Fruit fly (Drosophila melanogaster) whole organism, embryonic: Measurements from ENCODE around the gene sip3.
A peak's percentile ranks its signal among the peaks of the same experiment; 100 is the strongest.

Experiments
- CG10321 ChIP-seq: fragments of 200-800 bp; sonication (Bioruptor generic); IDR thresholded peaks from 2 replicates; pipeline ENCODE4 v1.3.6; 2022; ENCODE audit warnings: missing biosample characterization, missing genetic modification characterization
- CG10654 ChIP-seq: fragments of 200-800 bp; sonication (Bioruptor generic); optimal IDR thresholded peaks from 2 replicates; lab custom pipeline; 2016; ENCODE audit warnings: missing biosample characterization, missing genetic modification characterization
- CG11504 ChIP-seq: fragments of 200-800 bp; sonication (Bioruptor generic); optimal IDR thresholded peaks from 3 replicates; lab custom pipeline; 2019; ENCODE audit warnings: missing biosample characterization, mild to moderate bottlenecking, missing genetic modification characterization, moderate library complexity
- CG12659 ChIP-seq: fragments of 200-800 bp; sonication (Bioruptor generic); optimal IDR thresholded peaks from 3 replicates; lab custom pipeline; 2017; ENCODE audit warnings: mild to moderate bottlenecking, missing biosample characterization, missing genetic modification reagents, missing genetic modification characterization
- CG17186 ChIP-seq: fragments of 200-800 bp; sonication (Bioruptor generic); optimal IDR thresholded peaks from 3 replicates; lab custom pipeline; 2017; ENCODE audit warnings: missing biosample characterization, missing genetic modification reagents, missing genetic modification characterization
- CG2116 ChIP-seq: fragments of 200-800 bp; sonication (Bioruptor generic); optimal IDR thresholded peaks from 3 replicates; lab custom pipeline; 2018; ENCODE audit warnings: missing biosample characterization, mild to moderate bottlenecking, missing genetic modification characterization
- CG3726 ChIP-seq: fragments of 200-800 bp; sonication (Bioruptor generic); IDR thresholded peaks from 3 replicates; pipeline ENCODE4, ENCODE4 v1.3.6; 2022; ENCODE audit warnings: missing biosample characterization, missing genetic modification characterization
- CG4707 ChIP-seq: fragments of 200-800 bp; sonication (Bioruptor generic); optimal IDR thresholded peaks from 2 replicates; lab custom pipeline; 2018; ENCODE audit warnings: missing biosample characterization, mild to moderate bottlenecking, missing genetic modification characterization, moderate library complexity
- CG5180 ChIP-seq: fragments of 200-800 bp; sonication (Bioruptor generic); optimal IDR thresholded peaks from 3 replicates; lab custom pipeline; 2017; ENCODE audit warnings: missing biosample characterization, missing genetic modification characterization, mild to moderate bottlenecking, moderate library complexity, missing genetic modification reagents
- CG5953 ChIP-seq: fragments of 200-800 bp; sonication (Bioruptor generic); IDR thresholded peaks from 2 replicates; pipeline ENCODE4 v1.3.6; 2022; ENCODE audit warnings: missing biosample characterization, missing genetic modification characterization
- CG7271 ChIP-seq: fragments of 200-800 bp; sonication (Bioruptor generic); optimal IDR thresholded peaks from 2 replicates; lab custom pipeline; 2018; ENCODE audit warnings: missing biosample characterization, mild to moderate bottlenecking, missing genetic modification characterization, moderate library complexity
- CG9437 ChIP-seq: fragments of 200-800 bp; sonication (Bioruptor generic); optimal IDR thresholded peaks from 2 replicates; lab custom pipeline; 2018; ENCODE audit warnings: missing biosample characterization, mild to moderate bottlenecking, missing genetic modification characterization
- Dip2 ChIP-seq: fragments of 200-800 bp; sonication (Bioruptor generic); IDR thresholded peaks from 2 replicates; pipeline ENCODE4 v1.3.6; 2022; ENCODE audit warnings: missing biosample characterization, missing genetic modification characterization
- Doc2 ChIP-seq: fragments of 200-800 bp; sonication (Bioruptor generic); IDR thresholded peaks from 2 replicates; pipeline ENCODE4 v1.3.6; 2022; ENCODE audit warnings: missing biosample characterization, missing genetic modification characterization
- E2f1 ChIP-seq: fragments of 200-800 bp; sonication (Bioruptor generic); IDR thresholded peaks from 2 replicates; pipeline ENCODE4 v1.3.6; 2022; ENCODE audit warnings: missing biosample characterization, missing genetic modification characterization
- HLHmδ ChIP-seq: fragments of 200-800 bp; sonication (Bioruptor generic); optimal IDR thresholded peaks from 2 replicates; lab custom pipeline; 2018; ENCODE audit warnings: missing biosample characterization, mild to moderate bottlenecking, missing genetic modification characterization, moderate library complexity
- Hand ChIP-seq: fragments of 200-800 bp; sonication (Bioruptor generic); optimal IDR thresholded peaks from 2 replicates; lab custom pipeline; 2017; ENCODE audit warnings: mild to moderate bottlenecking, missing biosample characterization, missing genetic modification reagents, missing genetic modification characterization
- MBD-R2 ChIP-seq: fragments of 200-800 bp; sonication (Bioruptor generic); IDR thresholded peaks from 2 replicates; pipeline ENCODE4 v1.3.6; 2022; ENCODE audit warnings: missing biosample characterization, missing genetic modification characterization
- Med ChIP-seq: fragments of 200-800 bp; sonication (Bioruptor generic); peaks from one replicate; lab custom pipeline; 2016; ENCODE audit warnings: missing biosample characterization, missing genetic modification characterization, mild to moderate bottlenecking, inconsistent platforms, moderate library complexity
- Myb ChIP-seq: fragments of 200-800 bp; sonication (Bioruptor generic); optimal IDR thresholded peaks from 2 replicates; lab custom pipeline; 2016; ENCODE audit warnings: missing biosample characterization, missing genetic modification characterization
- Scr ChIP-seq: fragments of 200-800 bp; sonication (Bioruptor generic); IDR thresholded peaks from 2 replicates; pipeline ENCODE4 v1.3.6; 2022; ENCODE audit warnings: missing biosample characterization, missing genetic modification characterization; ENCODE audit not compliant: partially characterized antibody
- Ssrp ChIP-seq: fragments of 200-800 bp; sonication (Bioruptor generic); optimal IDR thresholded peaks from 2 replicates; lab custom pipeline; 2018; ENCODE audit warnings: missing biosample characterization, mild to moderate bottlenecking, missing genetic modification characterization, moderate library complexity
- Vsx1 ChIP-seq: fragments of 200-800 bp; sonication (Bioruptor generic); optimal IDR thresholded peaks from 2 replicates; lab custom pipeline; 2017; ENCODE audit warnings: missing biosample characterization, mild to moderate bottlenecking, missing genetic modification characterization, missing genetic modification reagents
- Xrp1 ChIP-seq: fragments of 200-800 bp; sonication (Bioruptor generic); IDR thresholded peaks from 2 replicates; pipeline ENCODE4 v1.3.6; 2022; ENCODE audit warnings: missing biosample characterization, missing genetic modification characterization
- YL-1 ChIP-seq: fragments of 200-800 bp; sonication (Bioruptor generic); optimal IDR thresholded peaks from 3 replicates; lab custom pipeline; 2017; ENCODE audit warnings: missing biosample characterization, mild to moderate bottlenecking, missing genetic modification characterization
- al ChIP-seq: fragments of 200-800 bp; sonication (Bioruptor generic); IDR thresholded peaks from 2 replicates; pipeline ENCODE4 v1.3.6; 2022; ENCODE audit warnings: missing biosample characterization, missing genetic modification characterization
- bab2 ChIP-seq: fragments of 200-800 bp; sonication (Bioruptor generic); optimal IDR thresholded peaks from 2 replicates; lab custom pipeline; 2016; ENCODE audit warnings: missing biosample characterization, missing genetic modification characterization
- br ChIP-seq: fragments of >200 bp; optimal IDR thresholded peaks from 2 replicates; lab custom pipeline; 2017
- bsh ChIP-seq, 2 experiments: fragments of 200-800 bp; sonication (Bioruptor generic); optimal IDR thresholded peaks; 2 replicates each; lab custom pipeline; 2017 to 2018; ENCODE audit warnings: mild to moderate bottlenecking in 2 of 2, missing biosample characterization in 2 of 2, missing genetic modification characterization in 2 of 2, moderate library complexity in 1 of 2
- disco-r ChIP-seq: fragments of 200-800 bp; sonication (Bioruptor generic); optimal IDR thresholded peaks from 2 replicates; lab custom pipeline; 2016; ENCODE audit warnings: missing biosample characterization, missing genetic modification characterization
- dmrt99B ChIP-seq: fragments of 200-800 bp; sonication (Bioruptor generic); optimal IDR thresholded peaks from 2 replicates; lab custom pipeline; 2018; ENCODE audit warnings: missing biosample characterization, mild to moderate bottlenecking, missing genetic modification characterization, moderate library complexity
- dpn ChIP-seq, 2 experiments: fragments of 200-800 bp; sonication (Bioruptor generic); optimal IDR thresholded peaks; 3 replicates each; lab custom pipeline; 2016; ENCODE audit warnings: missing biosample characterization in 2 of 2, missing genetic modification characterization in 2 of 2
- ewg ChIP-seq: fragments of 200-800 bp; sonication (Bioruptor generic); optimal IDR thresholded peaks from 3 replicates; lab custom pipeline; 2017; ENCODE audit warnings: mild to moderate bottlenecking, missing biosample characterization, missing genetic modification reagents, missing genetic modification characterization
- fd3F ChIP-seq: fragments of 200-800 bp; sonication (Bioruptor generic); optimal IDR thresholded peaks from 2 replicates; lab custom pipeline; 2018; ENCODE audit warnings: missing biosample characterization, mild to moderate bottlenecking, missing genetic modification characterization, moderate library complexity
- fd64A ChIP-seq: fragments of 200-800 bp; sonication (Bioruptor generic); optimal IDR thresholded peaks from 3 replicates; lab custom pipeline; 2018; ENCODE audit warnings: missing biosample characterization, mild to moderate bottlenecking, missing genetic modification characterization
- gt ChIP-seq: fragments of 200-800 bp; sonication (Bioruptor generic); IDR thresholded peaks from 2 replicates; pipeline ENCODE4 v1.3.6; 2022; ENCODE audit warnings: missing biosample characterization, missing genetic modification characterization
- her ChIP-seq: fragments of 200-800 bp; sonication (Bioruptor generic); optimal IDR thresholded peaks from 2 replicates; lab custom pipeline; 2016; ENCODE audit warnings: missing biosample characterization, missing genetic modification characterization
- insv ChIP-seq, 2 experiments: fragments of 200-800 bp; sonication (Bioruptor generic); optimal IDR thresholded peaks; 3 replicates each; lab custom pipeline; 2016 to 2018; ENCODE audit warnings: missing biosample characterization in 2 of 2, missing genetic modification characterization in 2 of 2
- lbe ChIP-seq: fragments of 200-800 bp; sonication (Bioruptor generic); optimal IDR thresholded peaks from 2 replicates; lab custom pipeline; 2016; ENCODE audit warnings: missing biosample characterization, mild to moderate bottlenecking, missing genetic modification characterization
- run ChIP-seq: fragments of 200-800 bp; sonication (Bioruptor generic); optimal IDR thresholded peaks from 3 replicates; lab custom pipeline; 2018; ENCODE audit warnings: missing biosample characterization, mild to moderate bottlenecking, missing genetic modification characterization
- schlank ChIP-seq: fragments of 200-800 bp; sonication (Bioruptor generic); optimal IDR thresholded peaks from 2 replicates; lab custom pipeline; 2018; ENCODE audit warnings: missing biosample characterization, mild to moderate bottlenecking, missing genetic modification characterization
- seq ChIP-seq: fragments of 200-800 bp; sonication (Bioruptor generic); IDR thresholded peaks from 2 replicates; pipeline ENCODE4 v1.3.6; 2022; ENCODE audit warnings: missing biosample characterization, missing genetic modification characterization
- shn ChIP-seq: fragments of 200-800 bp; sonication (Bioruptor generic); optimal IDR thresholded peaks from 3 replicates; lab custom pipeline; 2016; ENCODE audit warnings: missing biosample characterization, missing genetic modification characterization
- slp2 ChIP-seq: fragments of 200-800 bp; sonication (Bioruptor generic); optimal IDR thresholded peaks from 2 replicates; lab custom pipeline; 2016; ENCODE audit warnings: missing biosample characterization, missing genetic modification characterization
- tna ChIP-seq: fragments of 200-800 bp; sonication (Bioruptor generic); IDR thresholded peaks from 2 replicates; pipeline ENCODE4 v1.3.6; 2022; ENCODE audit warnings: missing biosample characterization, missing genetic modification characterization; ENCODE audit not compliant: partially characterized antibody
- toy ChIP-seq: fragments of 200-800 bp; sonication (Bioruptor generic); IDR thresholded peaks from 2 replicates; pipeline ENCODE4 v1.3.6; 2022; ENCODE audit warnings: missing biosample characterization, missing genetic modification characterization
- trem ChIP-seq: fragments of 200-800 bp; optimal IDR thresholded peaks from 3 replicates; lab custom pipeline; 2019; ENCODE audit warnings: missing biosample characterization, mild to moderate bottlenecking, missing genetic modification characterization, moderate library complexity

Gene sip3

DNA sequence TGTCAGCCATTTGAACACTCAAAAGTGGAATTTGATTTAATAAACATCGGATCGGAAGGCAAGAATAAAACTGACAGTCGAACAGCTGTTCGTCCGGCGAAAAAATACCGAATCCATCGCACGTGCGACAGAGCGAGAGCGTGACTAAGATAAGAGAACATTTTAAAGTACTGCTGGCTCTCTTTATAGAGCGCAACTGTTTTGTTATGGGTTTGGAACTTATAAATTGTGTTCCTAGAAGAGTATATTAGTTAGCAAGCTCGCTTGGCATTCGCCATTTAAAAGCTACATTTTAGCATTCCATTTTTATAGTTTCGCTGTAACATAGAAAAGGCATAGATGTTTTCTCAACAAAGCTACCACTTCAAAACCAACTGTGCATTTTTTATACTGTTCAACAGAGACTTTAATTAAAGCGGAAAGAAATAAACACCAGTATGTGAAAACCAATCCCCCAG is 38.1 kb downstream of the sip3 start, which contains the start of gene Rift (continued):
- TF ChIP-seq schlank (tag; lab: Kevin White, UChicago) (no peak), CG11504 (tag; lab: Kevin White, UChicago) (peak; percentile 23), CG12659 (GFP tag; lab: Kevin White, UChicago) (peak; percentile 47), bsh (GFP tag; optimal IDR thresholded peaks at IDR 0.05; lab: Kevin White, UChicago) (peak; percentile 35 to 42), slp2 (no peak), E2f1 (GFP tag; lab: Robert Waterston, UW) (no peak), Xrp1 (peak; percentile 53; the same call in 1 of the 2 replicates), bab2 (GFP tag; lab: Kevin White, UChicago) (peak; percentile 30), fd64A (GFP tag; lab: Kevin White, UChicago) (peak; percentile 14), br (no peak), lbe (GFP tag; lab: Kevin White, UChicago) (peak; percentile 38), Ssrp (tag; lab: Kevin White, UChicago) (peak; percentile 15), CG5953 (GFP tag; lab: Robert Waterston, UW) (no peak)

DNA sequence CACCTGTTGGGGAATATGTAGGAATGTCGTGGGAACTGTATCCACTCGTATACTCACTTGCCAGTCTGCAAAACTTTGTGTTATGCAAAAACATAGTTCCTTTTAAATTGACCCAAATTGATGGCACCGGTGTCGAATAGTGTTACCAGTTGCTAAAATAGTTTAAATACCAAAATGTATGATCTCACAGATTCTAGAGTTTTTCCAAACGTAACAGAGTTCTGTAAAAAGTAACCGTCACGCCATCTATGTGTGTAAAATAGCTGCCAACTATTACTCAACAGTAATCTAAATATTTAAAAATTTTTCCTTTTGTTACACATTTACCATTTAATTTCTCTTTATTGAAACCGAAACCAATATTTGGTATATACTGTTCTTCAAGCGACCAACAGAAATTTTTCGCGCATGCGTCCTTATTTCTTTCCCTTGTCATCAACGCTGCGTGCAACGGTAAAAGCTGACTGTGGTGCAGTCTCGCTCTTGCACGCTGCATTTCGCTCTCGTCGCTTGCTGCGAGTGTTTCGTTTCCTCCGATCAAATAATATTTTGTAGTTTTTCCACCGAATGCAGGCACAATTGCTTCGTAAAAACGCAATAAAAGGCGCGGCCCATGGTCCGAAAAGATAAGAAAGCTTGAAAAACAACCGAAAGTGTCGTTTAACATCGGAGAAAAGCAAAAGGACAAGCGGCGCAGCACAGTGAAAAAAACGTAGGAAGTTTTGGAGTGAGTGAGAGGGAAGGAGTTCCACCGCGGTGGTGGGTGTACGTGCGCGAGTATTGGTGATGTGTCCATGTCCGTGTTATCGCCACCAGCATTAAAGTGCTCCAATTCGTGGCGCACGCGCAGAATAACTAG is 40.3 kb downstream of the sip3 start, which contains the start of the genes FeCH and RhoGAP100F:
Gene FeCH (minus strand): TSS at position 180 of the 859 bp plus-strand sequence.
Gene RhoGAP100F (plus strand): TSS at position 493 of the 859 bp plus-strand sequence.
- TF ChIP-seq dpn (GFP tag; optimal IDR thresholded peaks at IDR 0.05; lab: Kevin White, UChicago) (no peak), al (GFP tag; lab: Robert Waterston, UW) (no peak), CG10321 (GFP tag; lab: Robert Waterston, UW) (peak; percentile 59), CG7271 (tag; lab: Kevin White, UChicago) (no peak), CG3726 (no peak), CG2116 (GFP tag; lab: Kevin White, UChicago) (peak; percentile 32), CG10654 (no peak), CG4707 (no peak), gt (GFP tag; lab: Robert Waterston, UW) (no peak), insv (GFP tag; optimal IDR thresholded peaks at IDR 0.05; lab: Kevin White, UChicago) (no peak), fd3F (GFP tag; lab: Kevin White, UChicago) (no peak), ewg (GFP tag; lab: Kevin White, UChicago) (peak; percentile 91), Vsx1 (GFP tag; lab: Kevin White, UChicago) (no peak), Hand (GFP tag; lab: Kevin White, UChicago) (peak; percentile 5), Scr (GFP tag; lab: Robert Waterston, UW) (0 out of 2 replicates have a peak, but pooled peaks have one; percentile 15), tna (0 out of 2 replicates have a peak, but pooled peaks have one; percentile 40), trem (peak; percentile 43), run (no peak), YL-1 (GFP tag; lab: Kevin White, UChicago) (peak; percentile 21), Doc2 (no peak), disco-r (no peak), shn (no peak), fd64A (GFP tag; lab: Kevin White, UChicago) (no peak), seq (GFP tag; lab: Robert Waterston, UW) (peak; percentile 53; the same call in 1 of the 2 replicates), schlank (tag; lab: Kevin White, UChicago) (no peak), CG9437 (peak; percentile 20), dmrt99B (tag; lab: Kevin White, UChicago) (no peak), Myb (GFP tag; lab: Kevin White, UChicago) (peak; percentile 69), Dip2 (peak; percentile 87), CG11504 (tag; lab: Kevin White, UChicago) (no peak), CG5180 (GFP tag; lab: Kevin White, UChicago) (peak; percentile 41), Med (GFP tag; lab: Kevin White, UChicago) (peak; percentile 13), CG17186 (GFP tag; lab: Kevin White, UChicago) (no peak), MBD-R2 (GFP tag; lab: Robert Waterston, UW) (peak; percentile 73), her (no peak), HLHmδ (GFP tag; lab: Kevin White, UChicago) (no peak), toy (GFP tag; lab: Robert Waterston, UW) (no peak)
